Fruit fly (Drosophila melanogaster) whole organism: ENCODE data around the gene CG31729.
A peak's percentile ranks its signal among the peaks of the same experiment; 100 is the strongest.

ENCODE experiments used
- CG8478 ChIP-seq: fragments of >200 bp; optimal IDR thresholded peaks from 2 replicates; lab custom pipeline; 2018; ENCODE audit warnings: inconsistent platforms
- Dll ChIP-seq: fragments of >200 bp; optimal IDR thresholded peaks from 2 replicates; lab custom pipeline; 2017
- EcR ChIP-seq, 2 experiments: fragments of >200 bp; optimal IDR thresholded peaks; 2 replicates each; lab custom pipeline; 2017; ENCODE audit warnings: missing biosample characterization in 2 of 2, missing genetic modification characterization in 2 of 2, missing genetic modification reagents in 2 of 2
- pan ChIP-seq: fragments of >200 bp; optimal IDR thresholded peaks from 2 replicates; lab custom pipeline; 2017
- psq ChIP-seq: fragments of >200 bp; optimal IDR thresholded peaks from 2 replicates; lab custom pipeline; 2017
- usp ChIP-seq: fragments of >200 bp; optimal IDR thresholded peaks from 2 replicates; lab custom pipeline; 2017; ENCODE audit warnings: missing biosample characterization, missing genetic modification characterization, mixed read lengths

Gene CG31729

dm6 chr2L:13285791-13286190 lies 4.0 kb upstream of the CG31729 start:
- TF ChIP-seq Dll (lab: Kevin White, UChicago) = no peak
- TF ChIP-seq pan (lab: Kevin White, UChicago) = no peak
- TF ChIP-seq EcR (GFP tag; optimal IDR thresholded peaks at IDR 0.05; lab: Kevin White, UChicago) = no peak

dm6 chr2L:13286456-13286855 lies 3.3 kb upstream of the CG31729 start, which contains the start of the genes Drep4 and Uvrag:
TSS of gene Drep4 (minus strand) at chr2L:13286462.
TSS of gene Uvrag (plus strand) at chr2L:13286777.
- no peak for TF ChIP-seq Dll (lab: Kevin White, UChicago)
- TF ChIP-seq CG8478 = no peak
- no peak for TF ChIP-seq psq
- TF ChIP-seq usp (GFP tag; lab: Kevin White, UChicago) = no peak
- TF ChIP-seq pan (lab: Kevin White, UChicago) = no peak
- no peak for TF ChIP-seq EcR (GFP tag; optimal IDR thresholded peaks at IDR 0.05; lab: Kevin White, UChicago)

- no peak for TF ChIP-seq CG8478
- peak; percentile 57 for TF ChIP-seq Dll (lab: Kevin White, UChicago)
Measured at dm6 chr2L:13290276-13291065, 674 bp downstream of the CG31729 start.

dm6 chr2L:13291066-13291434 lies 1.3 kb downstream of the CG31729 start:
- TF ChIP-seq pan (lab: Kevin White, UChicago) = no peak
- TF ChIP-seq psq = no peak
- TF ChIP-seq usp (GFP tag; lab: Kevin White, UChicago) = no peak
- no peak for TF ChIP-seq Dll (lab: Kevin White, UChicago)
- no peak for TF ChIP-seq EcR (GFP tag; optimal IDR thresholded peaks at IDR 0.05; lab: Kevin White, UChicago)
- TF ChIP-seq CG8478 = no peak

- TF ChIP-seq Dll (lab: Kevin White, UChicago) (no peak), CG8478 (no peak), pan (lab: Kevin White, UChicago) (no peak), psq (no peak), EcR (GFP tag; optimal IDR thresholded peaks at IDR 0.05; lab: Kevin White, UChicago) (no peak), usp (GFP tag; lab: Kevin White, UChicago) (no peak)
Measured at dm6 chr2L:13291960-13292487, 2.2 kb downstream of the CG31729 start.

- no peak for TF ChIP-seq psq
- no peak for TF ChIP-seq usp (GFP tag; lab: Kevin White, UChicago)
- TF ChIP-seq CG8478 = no peak
- TF ChIP-seq EcR (GFP tag; optimal IDR thresholded peaks at IDR 0.05; lab: Kevin White, UChicago) = no peak
- no peak for TF ChIP-seq pan (lab: Kevin White, UChicago)
- TF ChIP-seq Dll (lab: Kevin White, UChicago) = no peak
Measured at dm6 chr2L:13292626-13293025, 2.8 kb downstream of the CG31729 start, which contains the start of gene CG16824. TSS of gene CG16824 (plus strand) at chr2L:13293009.

dm6 chr2L:13295978-13296702 lies 6.3 kb downstream of the CG31729 start:
- TF ChIP-seq usp (GFP tag; lab: Kevin White, UChicago) = no peak
- no peak for TF ChIP-seq psq
- no peak for TF ChIP-seq Dll (lab: Kevin White, UChicago)
- TF ChIP-seq pan (lab: Kevin White, UChicago) = no peak
- TF ChIP-seq CG8478 = no peak
- TF ChIP-seq EcR (GFP tag; optimal IDR thresholded peaks at IDR 0.05; lab: Kevin White, UChicago) = no peak

- TF ChIP-seq pan (lab: Kevin White, UChicago) (no peak), CG8478 (no peak), Dll (lab: Kevin White, UChicago) (no peak), usp (GFP tag; lab: Kevin White, UChicago) (no peak), EcR (GFP tag; optimal IDR thresholded peaks at IDR 0.05; lab: Kevin White, UChicago) (no peak), psq (no peak)
Measured at dm6 chr2L:13296703-13297230, 7.0 kb downstream of the CG31729 start.

- TF ChIP-seq usp (GFP tag; lab: Kevin White, UChicago) = no peak
Measured at dm6 chr2L:13304488-13304887, 14.7 kb downstream of the CG31729 start, which contains the start of gene CG16825. TSS of gene CG16825 (plus strand) at chr2L:13304788.

dm6 chr2L:13305000-13305399 lies 15.2 kb downstream of the CG31729 start:
- TF ChIP-seq CG8478 (no peak), pan (lab: Kevin White, UChicago) (no peak), Dll (lab: Kevin White, UChicago) (no peak), EcR (GFP tag; optimal IDR thresholded peaks at IDR 0.05; lab: Kevin White, UChicago) (no peak), usp (GFP tag; lab: Kevin White, UChicago) (no peak), psq (no peak)

- no peak for TF ChIP-seq EcR (GFP tag; optimal IDR thresholded peaks at IDR 0.05; lab: Kevin White, UChicago)
- TF ChIP-seq pan (lab: Kevin White, UChicago) = no peak
- TF ChIP-seq CG8478 = no peak
- no peak for TF ChIP-seq usp (GFP tag; lab: Kevin White, UChicago)
- no peak for TF ChIP-seq psq
- no peak for TF ChIP-seq Dll (lab: Kevin White, UChicago)
Measured at dm6 chr2L:13306655-13307054, 16.9 kb downstream of the CG31729 start, which contains the start of gene CG43779. TSS of gene CG43779 (minus strand) at chr2L:13306755.

dm6 chr2L:13325823-13326222 lies 36.0 kb downstream of the CG31729 start:
- TF ChIP-seq CG8478 = no peak
